Worm (Caenorhabditis elegans) whole organism, L4 larva: ENCODE results near the gene F35F10.5.
A peak's percentile ranks its signal among the peaks of the same experiment; 100 is the strongest.

Source experiments
- T20F7.1 ChIP-seq: fragments of 200-800 bp; sonication (Bioruptor generic); optimal IDR thresholded peaks from 2 replicates; lab custom pipeline; 2018; ENCODE audit warnings: mild to moderate bottlenecking, missing genetic modification characterization, missing compliant biosample characterization
- ZK546.5 ChIP-seq, 2 experiments: sonication (generic microtip); optimal IDR thresholded peaks; 2 replicates each; lab custom pipeline; 2017; ENCODE audit warnings: missing biosample characterization in 2 of 2, missing genetic modification characterization in 2 of 2
- aha-1 ChIP-seq: fragments of 150-350 bp; peaks from one replicate; lab custom pipeline; 2014; ENCODE audit warnings: missing biosample characterization, missing genetic modification characterization
- arid-1 ChIP-seq: fragments of 200-800 bp; sonication (Bioruptor generic); conservative IDR thresholded peaks from 2 replicates; pipeline ENCODE4 v1.3.6; 2022; ENCODE audit warnings: missing genetic modification reagents, missing genetic modification characterization, missing compliant biosample characterization
- ceh-32 ChIP-seq: sonication (generic microtip); optimal IDR thresholded peaks from 2 replicates; lab custom pipeline; 2016; ENCODE audit warnings: mild to moderate bottlenecking, missing genetic modification characterization, missing compliant biosample characterization; ENCODE audit not compliant: poor library complexity
- ceh-44 ChIP-seq: fragments of 200-800 bp; sonication (Bioruptor generic); IDR thresholded peaks from 2 replicates; pipeline ENCODE4 v1.3.6; 2022; ENCODE audit warnings: missing genetic modification reagents, missing genetic modification characterization, missing compliant biosample characterization
- ctbp-1 ChIP-seq: fragments of 200-800 bp; sonication (Bioruptor generic); IDR thresholded peaks from 2 replicates; pipeline ENCODE4 v1.3.6; 2022; ENCODE audit warnings: missing genetic modification reagents, missing genetic modification characterization, missing compliant biosample characterization
- daf-19 ChIP-seq: fragments of 200-800 bp; sonication (Bioruptor generic); conservative IDR thresholded peaks from 2 replicates; pipeline ENCODE4 v1.3.6; 2022; ENCODE audit warnings: missing genetic modification characterization, missing compliant biosample characterization
- dpl-1 ChIP-seq: fragments of 150-350 bp; optimal IDR thresholded peaks from 2 replicates; lab custom pipeline; 2014; ENCODE audit warnings: missing biosample characterization, missing genetic modification reagents, missing genetic modification characterization
- fos-1 ChIP-seq: fragments of 150-350 bp; optimal IDR thresholded peaks from 2 replicates; lab custom pipeline; 2014; ENCODE audit warnings: missing biosample characterization, missing genetic modification characterization
- hlh-30 ChIP-seq: sonication (generic microtip); optimal IDR thresholded peaks from 2 replicates; lab custom pipeline; 2017; ENCODE audit warnings: antibody characterized with exemption, mild to moderate bottlenecking, missing genetic modification characterization, missing compliant biosample characterization; ENCODE audit not compliant: insufficient read depth
- lin-1 ChIP-seq: fragments of 200-800 bp; sonication (Bioruptor generic); IDR thresholded peaks from 2 replicates; pipeline ENCODE4 v1.3.6; 2022; ENCODE audit warnings: missing genetic modification reagents, missing genetic modification characterization, missing compliant biosample characterization
- lin-13 ChIP-seq: fragments of 150-350 bp; optimal IDR thresholded peaks from 2 replicates; lab custom pipeline; 2014; ENCODE audit warnings: missing biosample characterization, missing genetic modification reagents, missing genetic modification characterization
- lin-15B ChIP-seq: fragments of 150-350 bp; sonication (generic microtip); optimal IDR thresholded peaks from 3 replicates; lab custom pipeline; 2014; ENCODE audit warnings: missing biosample characterization, missing genetic modification characterization
- lir-3 ChIP-seq: sonication (generic microtip); optimal IDR thresholded peaks from 2 replicates; lab custom pipeline; 2016; ENCODE audit warnings: mild to moderate bottlenecking, missing genetic modification characterization, missing compliant biosample characterization
- mxl-2 ChIP-seq: fragments of 200-800 bp; sonication (Bioruptor generic); conservative IDR thresholded peaks from 2 replicates; pipeline ENCODE4 v1.3.6; 2022; ENCODE audit warnings: missing genetic modification reagents, missing genetic modification characterization, missing compliant biosample characterization
- mxl-3 ChIP-seq: fragments of 200-800 bp; sonication (Bioruptor generic); optimal IDR thresholded peaks from 2 replicates; lab custom pipeline; 2018; ENCODE audit warnings: mild to moderate bottlenecking, missing genetic modification characterization, missing compliant biosample characterization
- nhr-10 ChIP-seq: fragments of 150-350 bp; optimal IDR thresholded peaks from 2 replicates; lab custom pipeline; 2014; ENCODE audit warnings: missing biosample characterization, missing genetic modification characterization
- nhr-11 ChIP-seq: fragments of 150-350 bp; optimal IDR thresholded peaks from 2 replicates; lab custom pipeline; 2014; ENCODE audit warnings: missing biosample characterization, missing genetic modification characterization
- nhr-111 ChIP-seq: fragments of 200-800 bp; sonication (Bioruptor generic); optimal IDR thresholded peaks from 2 replicates; lab custom pipeline; 2018; ENCODE audit warnings: mild to moderate bottlenecking, missing genetic modification characterization, missing compliant biosample characterization
- nhr-237 ChIP-seq: sonication (generic microtip); optimal IDR thresholded peaks from 2 replicates; lab custom pipeline; 2017; ENCODE audit warnings: missing biosample characterization, missing genetic modification characterization
- nhr-42 ChIP-seq: fragments of 200-800 bp; sonication (Bioruptor generic); IDR thresholded peaks from 2 replicates; pipeline ENCODE4 v1.3.6; 2022; ENCODE audit warnings: missing genetic modification characterization, missing compliant biosample characterization
- nhr-6 ChIP-seq: fragments of 150-350 bp; optimal IDR thresholded peaks from 2 replicates; lab custom pipeline; 2014; ENCODE audit warnings: missing biosample characterization, missing genetic modification characterization
- nhr-76 ChIP-seq: fragments of 150-350 bp; optimal IDR thresholded peaks from 2 replicates; lab custom pipeline; 2014; ENCODE audit warnings: missing biosample characterization, missing genetic modification characterization
- php-3 ChIP-seq: fragments of 200-800 bp; sonication (Bioruptor generic); IDR thresholded peaks from 2 replicates; pipeline ENCODE4 v1.3.6; 2022; ENCODE audit warnings: missing genetic modification reagents, missing genetic modification characterization, missing compliant biosample characterization
- rbr-2 ChIP-seq: sonication (generic microtip); optimal IDR thresholded peaks from 2 replicates; lab custom pipeline; 2016; ENCODE audit warnings: missing genotype, missing genetic modification characterization, missing compliant biosample characterization
- set-16 ChIP-seq: fragments of 200-800 bp; sonication (Bioruptor generic); IDR thresholded peaks from 2 replicates; pipeline ENCODE4 v1.3.6; 2022; ENCODE audit warnings: missing genetic modification reagents, missing genetic modification characterization, missing compliant biosample characterization
- skn-1 ChIP-seq: fragments of 150-350 bp; optimal IDR thresholded peaks from 2 replicates; lab custom pipeline; 2014; ENCODE audit warnings: missing biosample characterization, missing genetic modification characterization
- unc-39 ChIP-seq: sonication (generic microtip); optimal IDR thresholded peaks from 2 replicates; lab custom pipeline; 2017; ENCODE audit warnings: missing biosample characterization, missing genetic modification characterization
- vab-7 ChIP-seq: fragments of 200-800 bp; sonication (Bioruptor generic); IDR thresholded peaks from 2 replicates; pipeline ENCODE4 v1.3.6; 2022; ENCODE audit warnings: missing genetic modification reagents, missing genetic modification characterization, missing compliant biosample characterization
- zag-1 ChIP-seq: fragments of 150-350 bp; optimal IDR thresholded peaks from 2 replicates; lab custom pipeline; 2014; ENCODE audit warnings: missing biosample characterization, missing genetic modification characterization
- zfp-3 ChIP-seq: fragments of 200-800 bp; sonication (Bioruptor generic); conservative IDR thresholded peaks from 2 replicates; pipeline ENCODE4 v1.3.6; 2022; ENCODE audit warnings: missing genetic modification reagents, missing genetic modification characterization, missing compliant biosample characterization
- zip-11 ChIP-seq: fragments of 200-800 bp; sonication (Bioruptor generic); IDR thresholded peaks from 2 replicates; pipeline ENCODE4 v1.3.6; 2022; ENCODE audit warnings: missing genetic modification characterization, missing compliant biosample characterization
- ztf-7 ChIP-seq: fragments of 150-350 bp; optimal IDR thresholded peaks from 2 replicates; lab custom pipeline; 2014; ENCODE audit warnings: missing biosample characterization, missing genetic modification characterization

The F35F10.5 gene

ce11 chrV:3320005-3320404 is 35.3 kb downstream of the F35F10.5 start, which contains the start of gene F35F10.14:
Gene F35F10.14 (minus strand): TSS chrV:3320105.
- TF ChIP-seq nhr-10 (no peak), ztf-7 (no peak), nhr-76 (tag; lab: Kevin White, UChicago) (no peak), nhr-11 (tag; lab: Kevin White, UChicago) (no peak), ZK546.5 (tag; optimal IDR thresholded peaks at IDR 0.05; lab: Kevin White, UChicago) (no peak)

ce11 chrV:3320432-3320831 is 35.7 kb downstream of the F35F10.5 start, which contains the start of gene C17B7.14:
Gene C17B7.14 (minus strand): TSS chrV:3320532.
- no peak for TF ChIP-seq lir-3 (tag; lab: Kevin White, UChicago)
- TF ChIP-seq hlh-30 (tag; lab: Kevin White, UChicago): no peak
- no peak for TF ChIP-seq rbr-2 (tag; lab: Kevin White, UChicago)
- TF ChIP-seq zag-1 (tag; lab: Kevin White, UChicago): no peak
- no peak for TF ChIP-seq lin-15B
- no peak for TF ChIP-seq nhr-6 (tag; lab: Kevin White, UChicago)

- TF ChIP-seq mxl-3 (no peak), unc-39 (tag; lab: Kevin White, UChicago) (no peak), aha-1 (tag; lab: Kevin White, UChicago) (peak; percentile 31)
Observed at ce11 chrV:3324178-3324577, 39.4 kb downstream of the F35F10.5 start, which contains the start of gene C17B7.8. Gene C17B7.8 (minus strand): TSS chrV:3324278.

- TF ChIP-seq skn-1 (tag; lab: Kevin White, UChicago) (no peak), rbr-2 (tag; lab: Kevin White, UChicago) (no peak), fos-1 (tag; lab: Kevin White, UChicago) (no peak), ztf-7 (no peak), T20F7.1 (GFP tag; lab: Kevin White, UChicago) (no peak), lin-15B (no peak), lin-1 (GFP tag; lab: Robert Waterston, UW) (no peak), nhr-11 (tag; lab: Kevin White, UChicago) (no peak), zfp-3 (no peak), ctbp-1 (GFP tag; lab: Robert Waterston, UW) (no peak), zip-11 (GFP tag; lab: Robert Waterston, UW) (no peak), nhr-42 (GFP tag; lab: Robert Waterston, UW) (no peak), arid-1 (GFP tag; lab: Robert Waterston, UW) (no peak), daf-19 (GFP tag; lab: Robert Waterston, UW) (no peak), lin-13 (no peak), nhr-237 (tag; lab: Kevin White, UChicago) (no peak), set-16 (GFP tag; lab: Robert Waterston, UW) (no peak), nhr-111 (GFP tag; lab: Kevin White, UChicago) (no peak)
Observed at ce11 chrV:3332023-3332422, 47.3 kb downstream of the F35F10.5 start, which contains the start of gene C17B7.9. Gene C17B7.9 (minus strand): TSS chrV:3332123.

- TF ChIP-seq ceh-44 (GFP tag; lab: Robert Waterston, UW): no peak
- TF ChIP-seq php-3 (GFP tag; lab: Robert Waterston, UW): no peak
- TF ChIP-seq vab-7 (GFP tag; lab: Robert Waterston, UW): no peak
- TF ChIP-seq mxl-2 (GFP tag; lab: Robert Waterston, UW): no peak
- TF ChIP-seq ceh-32 (tag; lab: Kevin White, UChicago): no peak
- no peak for TF ChIP-seq set-16 (GFP tag; lab: Robert Waterston, UW)
- TF ChIP-seq aha-1 (tag; lab: Kevin White, UChicago): no peak
- TF ChIP-seq dpl-1 (GFP tag; lab: Kevin White, UChicago): no peak
Observed at ce11 chrV:3333334-3333733, 48.6 kb downstream of the F35F10.5 start, which contains the start of gene C17B7.5. Gene C17B7.5 (plus strand): TSS chrV:3333634.
